Worm (Caenorhabditis elegans) whole organism, mixed stage, embryonic: ENCODE data around the gene K02E7.1.

Experiments
- M03D4.4 ChIP-seq: sonication (generic microtip); optimal IDR thresholded peaks from 2 replicates; lab custom pipeline; 2017; ENCODE audit warnings: mild to moderate bottlenecking, missing genetic modification characterization, missing compliant biosample characterization
- bed-3 ChIP-seq: fragments of 200-800 bp; sonication (Bioruptor generic); optimal IDR thresholded peaks from 3 replicates; lab custom pipeline; 2018; ENCODE audit warnings: mild to moderate bottlenecking, missing genetic modification characterization, moderate library complexity, missing compliant biosample characterization
- ceh-39 ChIP-seq: fragments of 150-350 bp; optimal IDR thresholded peaks from 2 replicates; lab custom pipeline; 2014; ENCODE audit warnings: missing biosample characterization, missing genetic modification characterization
- ceh-43 ChIP-seq: fragments of 200-800 bp; sonication (Bioruptor generic); optimal IDR thresholded peaks from 2 replicates; lab custom pipeline; 2018; ENCODE audit warnings: mild to moderate bottlenecking, missing genetic modification characterization, moderate library complexity, missing compliant biosample characterization
- cnd-1 ChIP-seq: fragments of 200-800 bp; sonication (Bioruptor generic); optimal IDR thresholded peaks from 2 replicates; lab custom pipeline; 2018; ENCODE audit warnings: mild to moderate bottlenecking, missing genetic modification characterization, missing compliant biosample characterization
- drap-1 ChIP-seq: fragments of 200-800 bp; sonication (Bioruptor generic); optimal IDR thresholded peaks from 3 replicates; lab custom pipeline; 2018; ENCODE audit warnings: mild to moderate bottlenecking, missing genetic modification characterization, missing compliant biosample characterization
- elt-1 ChIP-seq: sonication (generic microtip); optimal IDR thresholded peaks from 2 replicates; lab custom pipeline; 2017; ENCODE audit warnings: missing genetic modification characterization, mild to moderate bottlenecking, missing compliant biosample characterization, antibody characterized with exemption, moderate library complexity, borderline replicate concordance; ENCODE audit not compliant: insufficient read depth
- elt-3 ChIP-seq: fragments of 150-350 bp; optimal IDR thresholded peaks from 2 replicates; lab custom pipeline; 2014; ENCODE audit warnings: missing biosample characterization, missing genetic modification characterization
- flh-1 ChIP-seq: fragments of 200-800 bp; sonication (Bioruptor generic); optimal IDR thresholded peaks from 2 replicates; lab custom pipeline; 2018; ENCODE audit warnings: mild to moderate bottlenecking, missing genetic modification characterization, moderate library complexity, missing compliant biosample characterization
- ham-2 ChIP-seq: fragments of 200-800 bp; sonication (Bioruptor generic); optimal IDR thresholded peaks from 2 replicates; lab custom pipeline; 2018; ENCODE audit warnings: mild to moderate bottlenecking, missing genetic modification characterization, missing compliant biosample characterization
- hlh-1 ChIP-seq: fragments of 150-350 bp; optimal IDR thresholded peaks from 2 replicates; lab custom pipeline; 2014; ENCODE audit warnings: missing biosample characterization, missing genetic modification reagents, missing genetic modification characterization
- lin-13 ChIP-seq: fragments of 150-350 bp; optimal IDR thresholded peaks from 2 replicates; lab custom pipeline; 2014; ENCODE audit warnings: missing biosample characterization, missing genetic modification characterization
- lin-32 ChIP-seq: fragments of 200-800 bp; sonication (Bioruptor generic); optimal IDR thresholded peaks from 2 replicates; lab custom pipeline; 2018; ENCODE audit warnings: mild to moderate bottlenecking, missing genetic modification characterization, missing compliant biosample characterization
- lsy-2 ChIP-seq: fragments of 150-350 bp; optimal IDR thresholded peaks from 2 replicates; lab custom pipeline; 2014; ENCODE audit warnings: missing biosample characterization, missing genetic modification characterization
- mab-5 ChIP-seq: fragments of 150-350 bp; optimal IDR thresholded peaks from 2 replicates; lab custom pipeline; 2014; ENCODE audit warnings: missing biosample characterization, missing genetic modification characterization
- mls-2 ChIP-seq: sonication (generic microtip); optimal IDR thresholded peaks from 2 replicates; lab custom pipeline; 2016; ENCODE audit warnings: mild to moderate bottlenecking, missing genetic modification characterization, moderate library complexity, missing compliant biosample characterization
- nhr-12 ChIP-seq: fragments of 150-350 bp; optimal IDR thresholded peaks from 2 replicates; lab custom pipeline; 2014; ENCODE audit warnings: missing biosample characterization, missing genetic modification characterization
- nhr-2 ChIP-seq: fragments of 150-350 bp; optimal IDR thresholded peaks from 2 replicates; lab custom pipeline; 2014; ENCODE audit warnings: missing biosample characterization, missing genetic modification characterization
- nhr-237 ChIP-seq: fragments of 150-350 bp; optimal IDR thresholded peaks from 2 replicates; lab custom pipeline; 2014; ENCODE audit warnings: missing biosample characterization, missing genetic modification characterization
- nhr-28 ChIP-seq: fragments of 150-350 bp; optimal IDR thresholded peaks from 2 replicates; lab custom pipeline; 2014; ENCODE audit warnings: missing biosample characterization, missing genetic modification characterization
- nhr-76 ChIP-seq: sonication (generic microtip); optimal IDR thresholded peaks from 2 replicates; lab custom pipeline; 2017; ENCODE audit warnings: missing biosample characterization, missing genetic modification characterization
- pha-4 ChIP-seq: fragments of 150-350 bp; optimal IDR thresholded peaks from 2 replicates; lab custom pipeline; 2018; ENCODE audit warnings: missing biosample characterization, missing genetic modification reagents, missing genetic modification characterization
- sem-2 ChIP-seq: fragments of 200-800 bp; sonication (Bioruptor generic); optimal IDR thresholded peaks from 2 replicates; lab custom pipeline; 2018; ENCODE audit warnings: mild to moderate bottlenecking, missing genetic modification characterization, missing compliant biosample characterization
- snpc-4 ChIP-seq: fragments of 150-350 bp; optimal IDR thresholded peaks from 2 replicates; lab custom pipeline; 2014; ENCODE audit warnings: missing biosample characterization, missing genetic modification characterization
- sptf-1 ChIP-seq: sonication (generic microtip); optimal IDR thresholded peaks from 2 replicates; lab custom pipeline; 2017; ENCODE audit warnings: mild to moderate bottlenecking, missing genetic modification characterization, moderate library complexity, missing compliant biosample characterization
- unc-120 ChIP-seq: sonication (generic microtip); optimal IDR thresholded peaks from 2 replicates; lab custom pipeline; 2017; ENCODE audit warnings: missing genetic modification characterization, missing compliant biosample characterization; ENCODE audit not compliant: poor library complexity, severe bottlenecking
- unc-62 ChIP-seq: fragments of 150-350 bp; optimal IDR thresholded peaks from 2 replicates; lab custom pipeline; 2014; ENCODE audit warnings: missing biosample characterization, missing genetic modification reagents, missing genetic modification characterization
- zip-8 ChIP-seq: fragments of 150-350 bp; optimal IDR thresholded peaks from 2 replicates; lab custom pipeline; 2014; ENCODE audit warnings: missing biosample characterization, missing genetic modification characterization

K02E7.1 gene

DNA sequence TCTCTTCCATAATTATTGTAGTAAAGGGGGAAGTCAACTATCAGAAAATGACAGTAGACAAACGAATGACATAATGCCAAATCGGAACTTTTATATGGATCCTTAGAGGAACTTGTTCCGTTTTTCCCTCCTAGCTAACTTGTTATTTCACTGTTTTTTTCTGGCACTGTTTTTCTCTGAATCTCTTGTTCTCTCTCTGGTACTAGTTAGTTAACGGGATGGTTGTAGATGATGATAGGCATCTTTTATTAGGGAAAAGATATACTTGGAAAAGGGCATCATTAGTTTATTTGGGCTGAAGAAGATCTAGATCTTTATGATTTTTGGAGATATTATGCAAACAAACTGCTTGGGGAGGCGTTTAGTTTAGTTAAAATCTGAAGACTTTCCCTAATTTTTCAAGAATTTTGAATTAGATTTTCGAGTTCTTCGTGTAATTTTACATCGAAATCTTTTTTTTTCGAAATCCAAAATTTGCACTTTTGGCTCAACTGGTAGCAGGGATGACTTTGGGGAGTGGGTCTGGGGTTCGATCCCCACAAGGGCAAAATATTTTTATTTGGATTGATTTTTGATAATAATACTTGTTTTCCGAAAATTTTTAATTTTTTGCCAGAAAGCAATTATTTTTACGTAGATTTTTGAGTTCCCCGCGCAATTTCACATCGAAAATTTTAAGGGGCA lies 24.1 kb downstream of the K02E7.1 start, which contains the start of gene col-40:
TSS of gene col-40 (minus strand) at position 51 of the 684 bp plus-strand sequence.
- TF ChIP-seq cnd-1 (tag; lab: Kevin White, UChicago) (no peak), elt-1 (peak; percentile 82), flh-1 (GFP tag; lab: Kevin White, UChicago) (no peak), nhr-237 (no peak)

DNA sequence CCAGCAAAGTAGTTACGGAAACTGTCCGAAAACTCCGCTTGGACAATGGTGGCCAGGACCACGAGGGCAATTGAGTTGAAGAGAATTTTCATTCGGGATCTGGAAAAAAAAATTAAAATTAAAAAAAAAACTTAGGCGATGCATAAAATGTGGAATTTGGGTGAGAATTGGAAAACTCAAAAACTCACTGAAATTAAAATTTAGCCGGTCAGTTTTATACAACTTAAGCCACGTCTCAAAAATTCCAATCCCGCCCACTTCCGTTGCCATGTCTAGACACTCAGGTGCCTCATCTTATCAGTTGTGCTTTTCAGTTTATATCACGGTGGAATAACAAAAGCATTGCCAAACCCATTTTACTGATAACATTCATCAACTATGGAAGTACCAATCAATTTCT lies 27.9 kb downstream of the K02E7.1 start, which contains the start of gene lips-11:
TSS of gene lips-11 (minus strand) at position 101 of the 400 bp plus-strand sequence.
- TF ChIP-seq lin-32 (GFP tag; lab: Kevin White, UChicago): no peak
- TF ChIP-seq unc-62: no peak
- TF ChIP-seq bed-3 (GFP tag; lab: Kevin White, UChicago): no peak
- TF ChIP-seq mab-5 (tag; lab: Kevin White, UChicago): no peak
- no peak for TF ChIP-seq unc-120 (tag; lab: Kevin White, UChicago)
- TF ChIP-seq lsy-2 (tag; lab: Kevin White, UChicago): no peak
- no peak for TF ChIP-seq cnd-1 (tag; lab: Kevin White, UChicago)
- TF ChIP-seq elt-3 (tag; lab: Kevin White, UChicago): no peak
- TF ChIP-seq snpc-4 (tag; lab: Kevin White, UChicago): no peak
- TF ChIP-seq sem-2 (GFP tag; lab: Kevin White, UChicago): no peak
- no peak for TF ChIP-seq nhr-2 (tag; lab: Kevin White, UChicago)
- TF ChIP-seq hlh-1 (tag; lab: Kevin White, UChicago): no peak
- no peak for TF ChIP-seq nhr-76

DNA sequence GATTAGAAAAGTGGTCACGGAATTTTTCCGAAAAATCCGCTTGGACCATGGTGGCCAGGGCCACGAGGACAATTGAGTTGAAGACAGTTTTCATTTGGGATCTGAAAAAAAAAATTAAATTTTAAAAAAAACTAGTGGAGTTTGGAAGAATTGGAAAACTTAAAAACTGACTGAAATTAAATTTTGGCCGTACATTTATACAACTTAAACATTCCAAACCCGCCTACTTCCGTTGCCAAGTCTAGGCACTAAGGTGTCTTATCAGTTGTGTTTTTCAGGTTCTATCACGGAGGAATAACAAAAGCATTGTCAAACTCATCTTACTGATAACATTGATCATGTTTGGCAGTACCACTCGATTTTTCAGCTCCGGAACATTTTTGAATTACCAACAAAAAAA lies 31.2 kb downstream of the K02E7.1 start, which contains the start of gene lips-12:
TSS of gene lips-12 (minus strand) at position 101 of the 400 bp plus-strand sequence.
- TF ChIP-seq nhr-12 (tag; lab: Kevin White, UChicago): no peak
- TF ChIP-seq mab-5 (tag; lab: Kevin White, UChicago): no peak
- TF ChIP-seq ham-2: no peak
- TF ChIP-seq unc-120 (tag; lab: Kevin White, UChicago): no peak

DNA sequence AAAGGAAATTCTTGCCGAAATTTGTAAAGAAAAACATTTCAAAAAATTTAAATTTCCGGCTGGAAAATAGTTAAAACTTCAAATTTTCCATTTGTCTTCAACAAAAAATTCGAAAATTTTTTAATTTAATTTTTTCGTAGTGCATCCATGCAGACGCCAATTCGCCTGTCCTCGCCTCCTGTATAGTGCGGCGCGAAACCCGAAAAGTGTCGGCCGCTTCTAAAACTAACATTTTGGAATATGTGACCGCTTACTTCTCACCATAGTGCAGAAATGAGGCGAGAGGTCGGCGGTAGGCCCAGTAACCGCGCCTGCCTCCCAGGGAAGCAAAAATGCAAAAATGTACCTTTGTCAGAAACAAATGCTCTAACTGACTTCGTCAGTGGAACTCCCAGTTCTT lies 33.6 kb downstream of the K02E7.1 start:
- no peak for TF ChIP-seq lin-13
- TF ChIP-seq mls-2: no peak
- no peak for TF ChIP-seq mab-5 (tag; lab: Kevin White, UChicago)
- no peak for TF ChIP-seq cnd-1 (tag; lab: Kevin White, UChicago)
- TF ChIP-seq snpc-4 (tag; lab: Kevin White, UChicago): no peak
- TF ChIP-seq lsy-2 (tag; lab: Kevin White, UChicago): no peak
- TF ChIP-seq drap-1: no peak
- no peak for TF ChIP-seq unc-120 (tag; lab: Kevin White, UChicago)
- TF ChIP-seq ham-2: no peak
- TF ChIP-seq zip-8 (tag; lab: Kevin White, UChicago): no peak
- TF ChIP-seq pha-4: no peak
- TF ChIP-seq elt-3 (tag; lab: Kevin White, UChicago): no peak
- TF ChIP-seq hlh-1 (tag; lab: Kevin White, UChicago): no peak
- TF ChIP-seq nhr-237: no peak
- no peak for TF ChIP-seq nhr-12 (tag; lab: Kevin White, UChicago)
- no peak for TF ChIP-seq unc-62
- no peak for TF ChIP-seq bed-3 (GFP tag; lab: Kevin White, UChicago)
- TF ChIP-seq nhr-28 (tag; lab: Kevin White, UChicago): no peak
- no peak for TF ChIP-seq lin-32 (GFP tag; lab: Kevin White, UChicago)
- TF ChIP-seq M03D4.4 (tag; lab: Kevin White, UChicago): no peak

DNA sequence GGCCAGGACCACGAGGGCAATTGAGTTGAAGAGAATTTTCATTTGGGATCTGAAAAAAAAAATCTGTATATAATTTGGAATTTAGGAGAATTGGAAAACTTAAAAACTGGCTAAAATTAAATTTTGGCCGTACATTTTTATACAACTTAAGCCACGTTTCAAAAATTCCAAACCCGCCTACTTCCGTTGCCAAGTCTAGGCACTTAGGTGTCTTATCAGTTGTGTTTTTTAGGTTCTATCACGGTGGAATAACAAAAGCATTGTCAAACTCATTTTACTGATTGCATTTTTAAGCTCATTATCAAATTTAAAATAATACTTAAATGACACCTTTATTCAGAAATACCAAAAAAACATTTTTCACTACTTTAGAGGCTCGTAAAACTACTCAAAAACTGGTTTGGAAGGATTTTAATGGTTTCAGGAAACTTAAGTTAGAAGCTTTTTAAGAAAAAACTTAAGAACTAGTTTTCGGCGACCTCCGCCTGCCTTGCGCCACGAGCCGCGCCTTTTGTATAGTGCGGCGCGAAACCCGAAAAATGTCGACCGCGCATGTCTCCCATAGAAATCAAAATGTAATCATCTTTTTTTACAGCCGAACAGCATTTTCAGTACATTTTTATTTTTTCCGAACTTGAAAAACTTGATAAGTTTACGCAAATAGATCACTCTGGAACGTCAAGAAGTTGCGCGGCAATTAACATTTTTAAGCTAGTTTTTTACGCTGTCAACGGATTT lies 35.2 kb downstream of the K02E7.1 start, which contains the start of gene lips-13:
TSS of gene lips-13 (minus strand) at position 51 of the 738 bp plus-strand sequence.
- TF ChIP-seq unc-62 (no peak), snpc-4 (tag; lab: Kevin White, UChicago) (no peak), ceh-39 (tag; lab: Kevin White, UChicago) (no peak), sptf-1 (tag; lab: Kevin White, UChicago) (no peak), mls-2 (no peak), ham-2 (no peak), lsy-2 (tag; lab: Kevin White, UChicago) (no peak), elt-3 (tag; lab: Kevin White, UChicago) (no peak), cnd-1 (tag; lab: Kevin White, UChicago) (no peak), ceh-43 (no peak), nhr-12 (tag; lab: Kevin White, UChicago) (no peak)
